Worm (Caenorhabditis elegans): ENCODE measurements around the gene Y37E11B.6.
A peak's percentile ranks its signal among the peaks of the same experiment; 100 is the strongest.

Y37E11B.6 gene

DNA sequence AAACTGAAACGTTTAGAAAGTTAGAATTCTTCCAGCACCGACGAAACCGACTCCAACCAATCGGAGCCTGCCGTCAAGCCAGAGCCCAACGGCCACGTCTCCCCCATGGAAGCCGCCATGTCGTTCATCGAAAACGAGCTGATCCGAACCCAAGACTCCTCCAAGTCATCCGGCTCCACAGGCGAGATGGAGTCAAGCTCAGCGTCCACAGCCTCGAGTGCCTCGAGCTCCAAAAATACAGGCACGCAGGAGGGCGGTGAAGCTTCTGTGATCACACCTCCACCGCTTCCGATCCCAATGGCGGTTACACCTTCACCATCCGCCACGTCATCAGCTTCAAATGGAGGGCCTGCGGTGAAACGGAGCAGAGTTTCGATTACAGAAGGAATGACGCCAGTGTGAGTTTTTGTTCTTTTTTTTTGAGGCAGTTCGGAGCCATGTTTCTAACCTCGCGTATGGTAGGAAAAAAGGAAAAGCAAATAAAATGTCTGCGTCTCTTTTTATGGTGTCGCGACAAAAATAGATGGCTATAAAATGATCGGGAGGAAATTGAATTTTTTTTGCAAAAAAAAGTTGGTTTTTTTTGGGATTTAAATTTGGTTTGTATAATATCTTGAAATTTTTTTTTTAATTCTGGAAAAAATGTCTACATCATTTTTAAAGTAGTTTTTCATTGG, 39.3 kb upstream of the Y37E11B.6 start:
- TF ChIP-seq hmbx-1 (tag; optimal IDR thresholded peaks at IDR 0.05) (no peak), aly-1 (tag; optimal IDR thresholded peaks at IDR 0.05) (no peak), pes-1 (GFP tag; IDR thresholded peaks at IDR 0.05) (no peak), hnd-1 (tag; optimal IDR thresholded peaks at IDR 0.05) (no peak), tbx-37 (GFP tag; conservative IDR thresholded peaks at IDR 0.05) (no peak), hmg-4 (GFP tag; optimal IDR thresholded peaks at IDR 0.05) (no peak), ama-1 (optimal IDR thresholded peaks at IDR 0.05) (no peak), scrt-1 (GFP tag; IDR thresholded peaks at IDR 0.05) (no peak), flt-1 (GFP tag; IDR thresholded peaks at IDR 0.05) (no peak), ceh-13 (GFP tag; optimal IDR thresholded peaks at IDR 0.05) (no peak), ets-7 (tag; optimal IDR thresholded peaks at IDR 0.05) (no peak), tra-4 (tag; optimal IDR thresholded peaks at IDR 0.05) (no peak), sea-1 (GFP tag; conservative IDR thresholded peaks at IDR 0.05) (no peak), ceh-36 (tag; optimal IDR thresholded peaks at IDR 0.05) (no peak), B0310.2 (tag; optimal IDR thresholded peaks at IDR 0.05) (no peak), tbx-11 (GFP tag; IDR thresholded peaks at IDR 0.05) (no peak), F13C5.2 (tag; optimal IDR thresholded peaks at IDR 0.05) (no peak)

DNA sequence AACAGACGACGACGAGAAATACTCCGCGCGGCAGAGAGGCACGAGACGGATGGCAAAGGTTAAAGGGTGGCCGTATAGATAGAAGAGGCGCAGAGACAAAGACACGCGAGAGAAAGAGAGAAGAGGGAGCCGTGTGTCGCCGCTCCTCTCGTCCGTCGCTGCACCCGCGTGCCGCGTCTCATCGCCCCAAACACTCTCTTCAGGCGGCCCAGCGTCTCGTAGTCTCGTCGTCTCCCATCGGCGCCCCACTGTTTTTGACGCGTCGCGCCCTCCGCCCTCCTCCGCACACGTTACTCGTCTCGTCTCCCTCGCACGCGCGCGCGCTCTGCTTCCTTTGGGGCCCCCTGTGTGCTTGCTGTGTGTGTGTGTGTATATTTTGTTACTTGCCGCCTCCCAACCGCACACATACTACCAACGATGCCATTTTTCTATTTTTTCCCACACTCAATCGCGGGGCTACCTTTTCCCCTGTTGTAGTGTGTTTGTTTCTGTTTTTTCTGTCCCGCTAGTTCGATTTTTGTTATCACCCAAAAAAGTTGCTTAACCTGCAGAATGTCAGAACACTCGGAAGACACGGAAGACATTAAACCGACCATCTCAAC, 37.5 kb upstream of the Y37E11B.6 start, which contains the start of gene madf-9:
Gene madf-9 (plus strand): TSS at position 552 of the 602 bp plus-strand sequence.
- TF ChIP-seq ceh-36 (tag; optimal IDR thresholded peaks at IDR 0.05) (no peak), tbx-37 (GFP tag; conservative IDR thresholded peaks at IDR 0.05) (no peak), B0310.2 (tag; optimal IDR thresholded peaks at IDR 0.05) (no peak), aly-1 (tag; optimal IDR thresholded peaks at IDR 0.05) (no peak), ets-7 (tag; optimal IDR thresholded peaks at IDR 0.05) (no peak), tbx-11 (GFP tag; IDR thresholded peaks at IDR 0.05) (0 out of 2 replicates have a peak, but pooled peaks have one; percentile 21), hmbx-1 (tag; optimal IDR thresholded peaks at IDR 0.05) (no peak), ceh-13 (GFP tag; optimal IDR thresholded peaks at IDR 0.05) (no peak), ama-1 (optimal IDR thresholded peaks at IDR 0.05) (no peak), F13C5.2 (tag; optimal IDR thresholded peaks at IDR 0.05) (peak; percentile 30), hmg-4 (GFP tag; optimal IDR thresholded peaks at IDR 0.05) (no peak), pes-1 (GFP tag; IDR thresholded peaks at IDR 0.05) (no peak)

DNA sequence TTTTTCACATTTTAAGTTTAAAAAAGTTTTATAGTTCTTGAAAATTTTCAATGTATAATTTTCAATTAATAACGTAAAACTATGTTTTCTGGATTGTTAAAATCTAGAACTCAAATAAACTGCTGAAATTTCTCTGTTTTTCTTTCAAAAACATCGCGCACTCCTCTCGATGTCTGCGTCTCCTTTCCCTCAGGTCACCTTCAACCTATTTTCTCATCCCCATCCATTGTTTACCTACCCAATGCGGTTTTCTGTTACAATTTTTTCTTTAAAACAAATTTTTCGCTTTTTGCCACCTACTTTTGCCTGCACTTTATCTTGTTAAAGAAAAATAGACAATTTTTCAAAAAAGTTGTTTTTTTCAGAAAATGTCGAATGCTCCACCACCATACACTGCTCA, 34.1 kb upstream of the Y37E11B.6 start, which contains the start of gene ZC416.2:
Gene ZC416.2 (plus strand): TSS at position 366 of the 400 bp plus-strand sequence.
- TF ChIP-seq ceh-13 (GFP tag; optimal IDR thresholded peaks at IDR 0.05) (no peak), hmbx-1 (tag; optimal IDR thresholded peaks at IDR 0.05) (no peak), tbx-37 (GFP tag; conservative IDR thresholded peaks at IDR 0.05) (no peak), scrt-1 (GFP tag; IDR thresholded peaks at IDR 0.05) (no peak), ama-1 (optimal IDR thresholded peaks at IDR 0.05) (no peak), ets-7 (tag; optimal IDR thresholded peaks at IDR 0.05) (no peak), tra-4 (tag; optimal IDR thresholded peaks at IDR 0.05) (no peak), ceh-36 (tag; optimal IDR thresholded peaks at IDR 0.05) (no peak), B0310.2 (tag; optimal IDR thresholded peaks at IDR 0.05) (no peak), sea-1 (GFP tag; conservative IDR thresholded peaks at IDR 0.05) (no peak), flt-1 (GFP tag; IDR thresholded peaks at IDR 0.05) (no peak), hnd-1 (tag; optimal IDR thresholded peaks at IDR 0.05) (no peak), F13C5.2 (tag; optimal IDR thresholded peaks at IDR 0.05) (no peak), hmg-4 (GFP tag; optimal IDR thresholded peaks at IDR 0.05) (no peak)

DNA sequence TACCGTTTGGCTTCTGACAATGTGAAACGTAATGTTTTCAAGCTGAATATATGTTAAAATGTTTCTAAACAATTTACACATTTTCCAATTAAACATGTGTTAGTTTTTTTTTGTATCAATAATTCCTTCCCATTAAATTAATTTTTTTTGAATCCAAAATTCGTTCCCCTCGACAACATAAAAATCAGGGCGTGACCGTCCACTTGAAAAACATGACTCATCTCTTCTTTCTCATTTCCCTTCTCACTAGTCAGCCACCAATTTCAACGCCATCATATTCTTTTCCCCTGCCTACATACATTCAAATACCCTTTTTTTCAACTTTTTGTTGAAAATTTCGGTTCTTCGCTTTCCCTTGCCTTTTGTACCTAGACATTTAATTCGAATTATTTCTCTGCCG, 33.4 kb upstream of the Y37E11B.6 start:
- TF ChIP-seq hnd-1 (tag; optimal IDR thresholded peaks at IDR 0.05) (no peak), ceh-13 (GFP tag; optimal IDR thresholded peaks at IDR 0.05) (no peak), hmbx-1 (tag; optimal IDR thresholded peaks at IDR 0.05) (no peak), F13C5.2 (tag; optimal IDR thresholded peaks at IDR 0.05) (no peak), ceh-36 (tag; optimal IDR thresholded peaks at IDR 0.05) (no peak), B0310.2 (tag; optimal IDR thresholded peaks at IDR 0.05) (no peak), flt-1 (GFP tag; IDR thresholded peaks at IDR 0.05) (no peak), ama-1 (optimal IDR thresholded peaks at IDR 0.05) (no peak)

DNA sequence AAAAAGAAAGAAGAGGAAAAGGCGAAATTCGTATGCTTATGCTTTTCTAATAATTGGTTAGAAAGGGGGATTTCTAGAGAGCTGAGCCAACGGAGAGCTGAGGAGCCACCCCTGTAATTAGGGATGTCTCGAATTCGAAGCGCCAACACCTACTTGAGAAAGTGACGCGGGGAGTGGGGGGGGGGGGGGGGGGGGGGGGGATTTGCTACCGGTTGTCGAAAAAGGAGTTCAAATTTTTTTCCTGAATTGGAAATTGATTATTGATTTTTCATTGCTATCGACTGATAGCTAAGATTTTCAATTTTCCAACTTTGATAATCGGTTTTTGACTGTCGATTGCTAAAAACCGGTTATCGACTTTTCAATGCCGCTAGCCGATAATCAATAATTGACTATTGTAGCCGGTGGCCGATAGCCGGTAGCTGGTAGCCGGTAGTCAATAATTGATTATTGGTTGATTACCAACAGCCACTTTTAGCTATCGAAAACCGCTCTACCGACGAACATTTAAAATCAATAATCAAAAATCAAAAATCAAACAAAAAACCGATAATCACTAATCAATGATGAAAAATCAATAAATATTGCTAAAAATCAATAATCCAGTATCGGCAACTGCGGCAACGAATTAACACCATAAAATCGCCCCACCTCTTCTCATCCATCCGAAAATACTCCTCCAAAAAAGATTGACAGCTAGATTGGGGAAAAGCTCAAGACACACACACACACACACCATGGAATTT, 30.0 kb upstream of the Y37E11B.6 start:
- no peak for TF ChIP-seq scrt-1 (GFP tag; IDR thresholded peaks at IDR 0.05)
- no peak for TF ChIP-seq B0310.2 (tag; optimal IDR thresholded peaks at IDR 0.05)
- TF ChIP-seq F13C5.2 (tag; optimal IDR thresholded peaks at IDR 0.05): no peak
- TF ChIP-seq ama-1 (optimal IDR thresholded peaks at IDR 0.05): no peak
- no peak for TF ChIP-seq hmbx-1 (tag; optimal IDR thresholded peaks at IDR 0.05)

DNA sequence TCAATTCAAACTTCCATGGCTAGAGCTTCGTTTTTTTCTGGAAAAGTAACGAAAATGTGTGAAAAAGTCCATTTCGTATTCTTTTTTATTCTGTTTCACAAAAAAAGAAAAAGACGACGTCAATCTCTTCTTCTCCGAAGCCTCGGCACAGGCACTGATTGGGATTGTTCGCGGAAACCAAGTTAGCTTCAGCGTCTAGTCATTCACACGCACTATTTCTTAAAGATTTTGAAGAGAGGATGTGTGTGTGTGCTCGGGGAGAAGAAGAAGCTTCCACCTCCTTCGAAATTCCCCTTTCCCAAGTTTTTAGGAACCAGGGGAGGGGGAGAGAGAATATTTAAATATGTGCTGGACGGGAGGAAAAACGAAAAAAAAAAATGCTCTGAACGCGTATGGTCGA, 27.3 kb upstream of the Y37E11B.6 start:
- no peak for TF ChIP-seq hnd-1 (tag; optimal IDR thresholded peaks at IDR 0.05)
- no peak for TF ChIP-seq tra-4 (tag; optimal IDR thresholded peaks at IDR 0.05)
- no peak for TF ChIP-seq pes-1 (GFP tag; IDR thresholded peaks at IDR 0.05)
- no peak for TF ChIP-seq ets-7 (tag; optimal IDR thresholded peaks at IDR 0.05)
- no peak for TF ChIP-seq sea-1 (GFP tag; conservative IDR thresholded peaks at IDR 0.05)
- no peak for TF ChIP-seq hmbx-1 (tag; optimal IDR thresholded peaks at IDR 0.05)
- no peak for TF ChIP-seq ceh-36 (tag; optimal IDR thresholded peaks at IDR 0.05)
- no peak for TF ChIP-seq tbx-37 (GFP tag; conservative IDR thresholded peaks at IDR 0.05)
- TF ChIP-seq ama-1 (optimal IDR thresholded peaks at IDR 0.05): no peak

DNA sequence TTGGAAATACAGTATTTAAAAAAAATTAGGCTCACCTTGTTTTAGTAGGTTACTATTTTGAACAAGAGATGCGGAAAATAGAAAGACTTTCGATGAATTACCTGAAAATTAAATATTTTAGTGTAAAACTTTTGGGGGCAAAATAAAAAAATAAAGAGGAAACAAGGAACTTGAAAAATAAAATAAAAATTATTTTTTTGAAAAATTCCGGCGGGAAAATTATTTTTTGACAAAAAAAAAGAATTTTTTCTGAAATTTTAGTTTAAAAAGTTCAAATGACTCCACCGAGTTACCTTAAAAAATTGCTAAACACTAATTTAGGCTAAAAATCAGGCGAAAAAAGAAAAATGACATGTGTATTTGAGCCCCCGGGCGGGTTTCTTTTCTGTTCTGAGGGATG, 25.5 kb upstream of the Y37E11B.6 start, which contains the start of the genes cha-1 and unc-17:
Gene cha-1 (minus strand): TSS at position 101 of the 400 bp plus-strand sequence.
Gene unc-17 (minus strand): TSS at position 103 of the 400 bp plus-strand sequence.
- no peak for TF ChIP-seq tbx-37 (GFP tag; conservative IDR thresholded peaks at IDR 0.05)
- no peak for TF ChIP-seq tbx-11 (GFP tag; IDR thresholded peaks at IDR 0.05)
- no peak for TF ChIP-seq ama-1 (optimal IDR thresholded peaks at IDR 0.05)
- no peak for TF ChIP-seq flt-1 (GFP tag; IDR thresholded peaks at IDR 0.05)
- no peak for TF ChIP-seq pes-1 (GFP tag; IDR thresholded peaks at IDR 0.05)
- no peak for TF ChIP-seq F13C5.2 (tag; optimal IDR thresholded peaks at IDR 0.05)
- TF ChIP-seq hmbx-1 (tag; optimal IDR thresholded peaks at IDR 0.05): no peak
- no peak for TF ChIP-seq hnd-1 (tag; optimal IDR thresholded peaks at IDR 0.05)
- TF ChIP-seq ceh-13 (GFP tag; optimal IDR thresholded peaks at IDR 0.05): no peak
- TF ChIP-seq sea-1 (GFP tag; conservative IDR thresholded peaks at IDR 0.05): no peak
- TF ChIP-seq scrt-1 (GFP tag; IDR thresholded peaks at IDR 0.05): no peak
- TF ChIP-seq hmg-4 (GFP tag; optimal IDR thresholded peaks at IDR 0.05): no peak
- no peak for TF ChIP-seq aly-1 (tag; optimal IDR thresholded peaks at IDR 0.05)
- no peak for TF ChIP-seq ceh-36 (tag; optimal IDR thresholded peaks at IDR 0.05)
- TF ChIP-seq B0310.2 (tag; optimal IDR thresholded peaks at IDR 0.05): no peak
- TF ChIP-seq tra-4 (tag; optimal IDR thresholded peaks at IDR 0.05): no peak
- no peak for TF ChIP-seq ets-7 (tag; optimal IDR thresholded peaks at IDR 0.05)
